Worm (Caenorhabditis elegans) whole organism, L4 larva: Measurements from ENCODE around the gene Y39B6A.10.
A peak's percentile ranks its signal among the peaks of the same experiment; 100 is the strongest.

Source experiments
- F10B5.3 ChIP-seq: sonication (generic microtip); optimal IDR thresholded peaks from 2 replicates; lab custom pipeline; 2016; ENCODE audit warnings: mild to moderate bottlenecking, missing genetic modification characterization, missing compliant biosample characterization
- F49E8.2 ChIP-seq: sonication (generic microtip); optimal IDR thresholded peaks from 2 replicates; lab custom pipeline; 2016; ENCODE audit warnings: missing compliant biosample characterization, mild to moderate bottlenecking, missing genetic modification characterization, borderline replicate concordance
- Y105C5A.15 ChIP-seq: fragments of 200-800 bp; sonication (Bioruptor generic); IDR thresholded peaks from 2 replicates; pipeline ENCODE4 v1.3.6; 2022; ENCODE audit warnings: missing genetic modification characterization, missing compliant biosample characterization
- Y48G9A.11 ChIP-seq: fragments of 200-800 bp; sonication (Bioruptor generic); IDR thresholded peaks from 2 replicates; pipeline ENCODE4 v1.3.6; 2022; ENCODE audit warnings: missing genetic modification reagents, missing genetic modification characterization, missing compliant biosample characterization
- Y5F2A.4 ChIP-seq: fragments of 200-800 bp; sonication (Bioruptor generic); optimal IDR thresholded peaks from 2 replicates; lab custom pipeline; 2018; ENCODE audit warnings: mild to moderate bottlenecking, missing genetic modification characterization, missing compliant biosample characterization
- Y75B8A.6 ChIP-seq: fragments of 200-800 bp; sonication (Bioruptor generic); IDR thresholded peaks from 2 replicates; pipeline ENCODE4 v1.3.6; 2022; ENCODE audit warnings: missing genetic modification reagents, missing genetic modification characterization, missing compliant biosample characterization
- ZK337.2 ChIP-seq: fragments of 200-800 bp; sonication (Bioruptor generic); IDR thresholded peaks from 2 replicates; pipeline ENCODE4 v1.3.6; 2022; ENCODE audit warnings: missing genetic modification reagents, missing genetic modification characterization, missing compliant biosample characterization
- aha-1 ChIP-seq: fragments of 150-350 bp; peaks from one replicate; lab custom pipeline; 2014; ENCODE audit warnings: missing biosample characterization, missing genetic modification characterization
- aly-2 ChIP-seq: sonication (generic microtip); optimal IDR thresholded peaks from 2 replicates; lab custom pipeline; 2018; ENCODE audit warnings: missing biosample characterization, missing genetic modification characterization
- ceh-44 ChIP-seq: fragments of 200-800 bp; sonication (Bioruptor generic); IDR thresholded peaks from 2 replicates; pipeline ENCODE4 v1.3.6; 2022; ENCODE audit warnings: missing genetic modification reagents, missing genetic modification characterization, missing compliant biosample characterization
- ces-1 ChIP-seq: fragments of 150-350 bp; sonication (generic microtip); optimal IDR thresholded peaks from 4 replicates; lab custom pipeline; 2014; ENCODE audit warnings: missing biosample characterization, missing genetic modification reagents, missing genetic modification characterization
- daf-16 ChIP-seq, 3 experiments: sonication (generic microtip); optimal IDR thresholded peaks; 2 replicates each; lab custom pipeline; 2016 to 2017; ENCODE audit warnings: missing genetic modification characterization in 3 of 3, missing genetic modification reagents in 3 of 3, mild to moderate bottlenecking in 2 of 3, missing compliant biosample characterization in 2 of 3, missing biosample characterization in 1 of 3, moderate library complexity in 1 of 3
- dmd-9 ChIP-seq: fragments of 200-800 bp; sonication (Bioruptor generic); IDR thresholded peaks from 2 replicates; pipeline ENCODE4 v1.3.6; 2022; ENCODE audit warnings: missing genetic modification reagents, missing genetic modification characterization, missing compliant biosample characterization
- duxl-1 ChIP-seq: sonication (generic microtip); optimal IDR thresholded peaks from 2 replicates; lab custom pipeline; 2016; ENCODE audit warnings: mild to moderate bottlenecking, missing genetic modification characterization, moderate library complexity, missing compliant biosample characterization; ENCODE audit not compliant: poor library complexity
- dve-1 ChIP-seq: sonication (generic microtip); optimal IDR thresholded peaks from 2 replicates; lab custom pipeline; 2017; ENCODE audit warnings: antibody characterized with exemption, mild to moderate bottlenecking, missing genetic modification characterization, missing compliant biosample characterization; ENCODE audit not compliant: insufficient read depth
- egl-27 ChIP-seq: sonication (generic microtip); optimal IDR thresholded peaks from 3 replicates; lab custom pipeline; 2017; ENCODE audit warnings: missing biosample characterization, missing genetic modification reagents, missing genetic modification characterization
- egl-43 ChIP-seq: fragments of 200-800 bp; sonication (Bioruptor generic); IDR thresholded peaks from 2 replicates; pipeline ENCODE4 v1.3.6; 2022; ENCODE audit warnings: missing genetic modification reagents, missing genetic modification characterization, missing compliant biosample characterization
- fkh-10 ChIP-seq: fragments of 150-350 bp; optimal IDR thresholded peaks from 2 replicates; lab custom pipeline; 2014; ENCODE audit warnings: missing biosample characterization, missing genetic modification reagents, missing genetic modification characterization
- hif-1 ChIP-seq, 2 experiments: sonication (generic microtip); optimal IDR thresholded peaks; 2 replicates each; lab custom pipeline; 2016 to 2017; ENCODE audit warnings: missing compliant biosample characterization in 2 of 2, missing genetic modification characterization in 2 of 2, missing genetic modification reagents in 2 of 2, missing genotype in 2 of 2, mild to moderate bottlenecking in 1 of 2
- hlh-30 ChIP-seq: sonication (generic microtip); optimal IDR thresholded peaks from 2 replicates; lab custom pipeline; 2017; ENCODE audit warnings: antibody characterized with exemption, mild to moderate bottlenecking, missing genetic modification characterization, missing compliant biosample characterization; ENCODE audit not compliant: insufficient read depth
- hmg-1.1 ChIP-seq: fragments of 200-800 bp; sonication (Bioruptor generic); IDR thresholded peaks from 2 replicates; pipeline ENCODE4 v1.3.6; 2022; ENCODE audit warnings: missing genetic modification reagents, missing genetic modification characterization, missing compliant biosample characterization
- lin-13 ChIP-seq: fragments of 150-350 bp; optimal IDR thresholded peaks from 2 replicates; lab custom pipeline; 2014; ENCODE audit warnings: missing biosample characterization, missing genetic modification reagents, missing genetic modification characterization
- lin-38 ChIP-seq: fragments of 200-800 bp; sonication (Bioruptor generic); IDR thresholded peaks from 2 replicates; pipeline ENCODE4 v1.3.6; 2022; ENCODE audit warnings: missing genetic modification reagents, missing genetic modification characterization, missing compliant biosample characterization
- mdl-1 ChIP-seq, 2 experiments: fragments of 150-350 bp in 1 of 2; sonication (generic microtip) in 1 of 2; optimal IDR thresholded peaks; 2 replicates each; lab custom pipeline; 2014 to 2017; ENCODE audit warnings: missing biosample characterization in 2 of 2, missing genetic modification characterization in 2 of 2
- mdt-29 ChIP-seq: fragments of 200-800 bp; sonication (Bioruptor generic); IDR thresholded peaks from 2 replicates; pipeline ENCODE4 v1.3.6; 2022; ENCODE audit warnings: missing genetic modification reagents, missing genetic modification characterization, missing compliant biosample characterization
- nhr-10 ChIP-seq: fragments of 150-350 bp; optimal IDR thresholded peaks from 2 replicates; lab custom pipeline; 2014; ENCODE audit warnings: missing biosample characterization, missing genetic modification characterization
- nhr-102 ChIP-seq: sonication (generic microtip); optimal IDR thresholded peaks from 2 replicates; lab custom pipeline; 2016; ENCODE audit warnings: mild to moderate bottlenecking, missing genetic modification characterization, moderate library complexity, missing compliant biosample characterization
- nhr-11 ChIP-seq: fragments of 150-350 bp; optimal IDR thresholded peaks from 2 replicates; lab custom pipeline; 2014; ENCODE audit warnings: missing biosample characterization, missing genetic modification characterization
- nhr-111 ChIP-seq: fragments of 200-800 bp; sonication (Bioruptor generic); optimal IDR thresholded peaks from 2 replicates; lab custom pipeline; 2018; ENCODE audit warnings: mild to moderate bottlenecking, missing genetic modification characterization, missing compliant biosample characterization
- nhr-41 ChIP-seq: fragments of 200-800 bp; sonication (Bioruptor generic); IDR thresholded peaks from 2 replicates; pipeline ENCODE4 v1.3.6; 2022; ENCODE audit warnings: missing genetic modification reagents, missing genetic modification characterization, missing compliant biosample characterization
- nhr-48 ChIP-seq: sonication (generic microtip); optimal IDR thresholded peaks from 2 replicates; lab custom pipeline; 2016; ENCODE audit warnings: mild to moderate bottlenecking, missing genetic modification characterization, missing compliant biosample characterization
- nhr-76 ChIP-seq: fragments of 150-350 bp; optimal IDR thresholded peaks from 2 replicates; lab custom pipeline; 2014; ENCODE audit warnings: missing biosample characterization, missing genetic modification characterization
- nhr-77 ChIP-seq: fragments of 150-350 bp; optimal IDR thresholded peaks from 2 replicates; lab custom pipeline; 2014; ENCODE audit warnings: missing biosample characterization, missing genetic modification characterization
- pha-4 ChIP-seq, 2 experiments: fragments of 150-350 bp in 1 of 2; fragments of 200-800 bp in 1 of 2; sonication (Bioruptor generic) in 1 of 2; IDR thresholded peaks in 1 of 2; optimal IDR thresholded peaks in 1 of 2; 2 replicates each; pipeline versions ENCODE4 v1.3.6 to Lab custom; 2014 to 2022; ENCODE audit warnings: missing genetic modification characterization in 2 of 2, missing genetic modification reagents in 2 of 2, missing biosample characterization in 1 of 2, missing compliant biosample characterization in 1 of 2
- php-3 ChIP-seq: fragments of 200-800 bp; sonication (Bioruptor generic); IDR thresholded peaks from 2 replicates; pipeline ENCODE4 v1.3.6; 2022; ENCODE audit warnings: missing genetic modification reagents, missing genetic modification characterization, missing compliant biosample characterization
- rbr-2 ChIP-seq: sonication (generic microtip); optimal IDR thresholded peaks from 2 replicates; lab custom pipeline; 2016; ENCODE audit warnings: missing genotype, missing genetic modification characterization, missing compliant biosample characterization
- saeg-2 ChIP-seq: fragments of 200-800 bp; sonication (Bioruptor generic); IDR thresholded peaks from 2 replicates; pipeline ENCODE4 v1.3.6; 2022; ENCODE audit warnings: missing genetic modification reagents, missing genetic modification characterization, missing compliant biosample characterization
- set-16 ChIP-seq: fragments of 200-800 bp; sonication (Bioruptor generic); IDR thresholded peaks from 2 replicates; pipeline ENCODE4 v1.3.6; 2022; ENCODE audit warnings: missing genetic modification reagents, missing genetic modification characterization, missing compliant biosample characterization
- skn-1 ChIP-seq: fragments of 150-350 bp; optimal IDR thresholded peaks from 2 replicates; lab custom pipeline; 2014; ENCODE audit warnings: missing biosample characterization, missing genetic modification characterization
- snpc-1.2 ChIP-seq: fragments of 200-800 bp; sonication (Bioruptor generic); IDR thresholded peaks from 2 replicates; pipeline ENCODE4 v1.3.6; 2022; ENCODE audit warnings: missing genetic modification reagents, missing genetic modification characterization, missing compliant biosample characterization
- snpc-4 ChIP-seq: fragments of 150-350 bp; optimal IDR thresholded peaks from 2 replicates; lab custom pipeline; 2014; ENCODE audit warnings: missing biosample characterization, missing genetic modification characterization
- spr-3 ChIP-seq: fragments of 200-800 bp; sonication (Bioruptor generic); optimal IDR thresholded peaks from 2 replicates; lab custom pipeline; 2018; ENCODE audit warnings: mild to moderate bottlenecking, missing genetic modification characterization, missing compliant biosample characterization
- zfp-2 ChIP-seq: sonication (generic microtip); optimal IDR thresholded peaks from 2 replicates; lab custom pipeline; 2016; ENCODE audit warnings: mild to moderate bottlenecking, missing genetic modification characterization, missing compliant biosample characterization
- zip-11 ChIP-seq: fragments of 200-800 bp; sonication (Bioruptor generic); IDR thresholded peaks from 2 replicates; pipeline ENCODE4 v1.3.6; 2022; ENCODE audit warnings: missing genetic modification characterization, missing compliant biosample characterization
- zip-2 ChIP-seq: fragments of 150-350 bp; optimal IDR thresholded peaks from 2 replicates; lab custom pipeline; 2014; ENCODE audit warnings: missing biosample characterization, missing genetic modification characterization
- ztf-11 ChIP-seq: fragments of 150-350 bp; optimal IDR thresholded peaks from 2 replicates; lab custom pipeline; 2014; ENCODE audit warnings: missing biosample characterization, missing genetic modification characterization
- ztf-7 ChIP-seq: fragments of 150-350 bp; optimal IDR thresholded peaks from 2 replicates; lab custom pipeline; 2014; ENCODE audit warnings: missing biosample characterization, missing genetic modification characterization

The Y39B6A.10 gene

ce11 chrV:19149057-19149456 is 15.7 kb upstream of the Y39B6A.10 start, which contains the start of gene Y39B6A.7:
Gene Y39B6A.7 (minus strand): TSS chrV:19149157.
- TF ChIP-seq duxl-1 (tag; lab: Kevin White, UChicago): no peak
- no peak for TF ChIP-seq dve-1 (tag; lab: Kevin White, UChicago)
- TF ChIP-seq nhr-102: no peak
- TF ChIP-seq egl-43 (GFP tag; lab: Robert Waterston, UW): no peak
- TF ChIP-seq nhr-111: no peak
- no peak for TF ChIP-seq hif-1 (tag; optimal IDR thresholded peaks at IDR 0.05; lab: Kevin White, UChicago)
- no peak for TF ChIP-seq ceh-44 (GFP tag; lab: Robert Waterston, UW)
- TF ChIP-seq nhr-77 (tag; lab: Kevin White, UChicago): no peak
- TF ChIP-seq zip-2 (tag; lab: Kevin White, UChicago): no peak
- no peak for TF ChIP-seq nhr-76 (tag; lab: Kevin White, UChicago)

- TF ChIP-seq Y5F2A.4 (GFP tag; lab: Kevin White, UChicago): no peak
- no peak for TF ChIP-seq lin-38
- TF ChIP-seq set-16 (GFP tag; lab: Robert Waterston, UW): no peak
- TF ChIP-seq php-3 (GFP tag; lab: Robert Waterston, UW): no peak
- TF ChIP-seq zfp-2 (tag; lab: Kevin White, UChicago): no peak
- TF ChIP-seq aly-2 (tag; lab: Kevin White, UChicago): no peak
- no peak for TF ChIP-seq hlh-30 (tag; lab: Kevin White, UChicago)
- TF ChIP-seq Y75B8A.6 (GFP tag; lab: Robert Waterston, UW): no peak
- TF ChIP-seq nhr-76 (tag; lab: Kevin White, UChicago): no peak
- TF ChIP-seq snpc-4 (tag; lab: Kevin White, UChicago): no peak
- TF ChIP-seq saeg-2: no peak
- TF ChIP-seq zip-11: no peak
- TF ChIP-seq nhr-10 (tag; lab: Kevin White, UChicago): no peak
- no peak for TF ChIP-seq mdt-29
- no peak for TF ChIP-seq hif-1 (tag; optimal IDR thresholded peaks at IDR 0.05; lab: Kevin White, UChicago)
- TF ChIP-seq, all 104 proteins: peak for 0
These were observed 14.9 kb upstream of the Y39B6A.10 start for ce11 chrV:19148350-19148749.

ce11 chrV:19142595-19142994 is 9.2 kb upstream of the Y39B6A.10 start:
- TF ChIP-seq daf-16 (GFP tag; optimal IDR thresholded peaks at IDR 0.05; lab: Kevin White, UChicago) (no peak), daf-16 (tag; optimal IDR thresholded peaks at IDR 0.05; lab: Kevin White, UChicago) (no peak), ces-1 (GFP tag; lab: Kevin White, UChicago) (no peak), Y48G9A.11 (peak; percentile 62), spr-3 (GFP tag; lab: Kevin White, UChicago) (no peak), lin-38 (peak; percentile 55), ZK337.2 (GFP tag; lab: Robert Waterston, UW) (no peak), dmd-9 (GFP tag; lab: Robert Waterston, UW) (peak; percentile 52; the same call in 1 of the 2 replicates), ztf-7 (no peak), nhr-48 (peak; percentile 8), nhr-41 (GFP tag; lab: Robert Waterston, UW) (no peak), lin-13 (GFP tag; lab: Kevin White, UChicago) (no peak), ztf-11 (no peak), aha-1 (no peak), snpc-1.2 (no peak), nhr-102 (no peak), hmg-1.1 (GFP tag; lab: Robert Waterston, UW) (peak; percentile 60), Y105C5A.15 (GFP tag; lab: Robert Waterston, UW) (no peak), F10B5.3 (tag; lab: Kevin White, UChicago) (no peak), mdl-1 (tag; optimal IDR thresholded peaks at IDR 0.05; lab: Kevin White, UChicago) (no peak), nhr-11 (tag; lab: Kevin White, UChicago) (no peak), rbr-2 (tag; lab: Kevin White, UChicago) (peak; percentile 23), zfp-2 (tag; lab: Kevin White, UChicago) (peak; percentile 0), skn-1 (no peak), fkh-10 (no peak), F49E8.2 (no peak), egl-27 (no peak), set-16 (GFP tag; lab: Robert Waterston, UW) (peak; percentile 62), php-3 (GFP tag; lab: Robert Waterston, UW) (no peak), pha-4 (GFP tag; IDR thresholded peaks at IDR 0.05; lab: Robert Waterston, UW) (peak; percentile 62; the same call in 1 of the 2 replicates), pha-4 (tag; optimal IDR thresholded peaks at IDR 0.05; lab: Kevin White, UChicago) (no peak)
